Fruit fly (Drosophila melanogaster) whole organism, adult: ENCODE results near the gene CG16782.

ENCODE experiments used
- CG12768 ChIP-seq: fragments of 200-800 bp; sonication (Bioruptor generic); optimal IDR thresholded peaks from 2 replicates; lab custom pipeline; 2017; ENCODE audit warnings: missing biosample characterization, missing genetic modification characterization, mild to moderate bottlenecking, moderate library complexity, missing genetic modification reagents
- CG5204 ChIP-seq: fragments of 200-800 bp; sonication (Bioruptor generic); optimal IDR thresholded peaks from 2 replicates; lab custom pipeline; 2016; ENCODE audit warnings: missing biosample characterization, missing genetic modification characterization
- CG7101 ChIP-seq: fragments of 200-800 bp; sonication (Bioruptor generic); optimal IDR thresholded peaks from 2 replicates; lab custom pipeline; 2018; ENCODE audit warnings: missing biosample characterization, mild to moderate bottlenecking, missing genetic modification characterization, moderate library complexity
- Mnt ChIP-seq: fragments of 200-800 bp; sonication (Bioruptor generic); optimal IDR thresholded peaks from 2 replicates; lab custom pipeline; 2016; ENCODE audit warnings: missing biosample characterization, mild to moderate bottlenecking, missing genetic modification characterization
- kay ChIP-seq: fragments of 200-800 bp; sonication (Bioruptor generic); peaks from one replicate; lab custom pipeline; 2016; ENCODE audit warnings: missing biosample characterization, missing genetic modification characterization, borderline replicate concordance
- tj ChIP-seq: fragments of 200-800 bp; sonication (Bioruptor generic); optimal IDR thresholded peaks from 3 replicates; lab custom pipeline; 2017; ENCODE audit warnings: missing biosample characterization, mild to moderate bottlenecking, missing genetic modification characterization, moderate library complexity

dm6 chrX:3429952-3430351 lies 30.1 kb downstream of the CG16782 start:
- TF ChIP-seq CG5204 (GFP tag; lab: Kevin White, UChicago) (no peak), tj (GFP tag; lab: Kevin White, UChicago) (no peak), kay (GFP tag; lab: Kevin White, UChicago) (no peak), CG12768 (GFP tag; lab: Kevin White, UChicago) (no peak), CG7101 (tag; lab: Kevin White, UChicago) (no peak), Mnt (GFP tag; lab: Kevin White, UChicago) (no peak)
